Fruit fly (Drosophila melanogaster): ENCODE data around the gene peb.

The peb gene

DNA sequence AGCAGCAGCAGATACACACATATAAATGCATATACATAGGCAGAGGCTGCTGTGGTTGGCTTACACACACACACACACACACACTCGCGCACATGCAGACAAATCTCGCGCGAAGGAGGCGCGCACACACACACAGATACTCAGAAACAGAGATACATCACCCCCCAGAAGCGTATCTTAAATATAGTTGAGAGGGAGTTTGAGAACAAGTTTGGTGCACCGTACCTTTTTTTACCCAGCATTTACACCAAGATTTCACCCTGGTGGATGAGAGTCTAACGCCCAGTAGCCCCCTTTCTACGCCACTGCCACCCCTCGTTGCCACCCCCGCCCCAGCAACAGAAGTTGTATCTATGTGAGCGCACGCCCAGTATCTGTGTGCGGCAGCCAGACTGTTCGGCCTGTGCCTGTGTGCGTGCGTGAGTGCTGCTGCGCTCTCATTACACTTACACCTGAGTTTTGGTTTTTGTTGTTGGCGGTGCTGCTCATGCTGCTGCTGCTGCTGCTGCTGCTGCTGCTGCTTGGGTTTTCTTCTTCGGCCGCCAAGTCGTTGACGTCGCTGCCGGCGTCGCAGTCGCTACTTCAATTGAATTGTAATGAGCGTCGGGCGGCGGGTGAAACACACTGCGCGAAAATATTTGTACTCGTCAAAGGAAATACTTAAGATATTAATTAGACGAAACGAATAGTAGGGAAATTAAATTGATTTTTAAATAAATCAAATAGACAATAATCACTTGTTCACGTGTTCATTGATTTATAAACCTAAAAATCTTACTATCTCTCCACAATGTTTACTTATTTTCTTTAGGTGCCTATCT, 27.2 kb upstream of the peb start (continued):
- TF ChIP-seq esn (GFP tag; optimal IDR thresholded peaks at IDR 0.05) (peak; percentile 66), Eip75B (GFP tag; optimal IDR thresholded peaks at IDR 0.05) (peak; percentile 60), Lpt (GFP tag; optimal IDR thresholded peaks at IDR 0.05) (peak; percentile 86), acj6 (GFP tag; optimal IDR thresholded peaks at IDR 0.05) (peak; percentile 90), Ets21C (GFP tag; optimal IDR thresholded peaks at IDR 0.05) (peak; percentile 79), CG4318 (GFP tag; optimal IDR thresholded peaks at IDR 0.05) (peak; percentile 93), CG8119 (GFP tag; IDR thresholded peaks at IDR 0.05) (peak; percentile 91), CG9139 (GFP tag; optimal IDR thresholded peaks at IDR 0.05) (peak; percentile 86), CG32006 (GFP tag; optimal IDR thresholded peaks at IDR 0.05) (peak; percentile 93), CG7368 (GFP tag; optimal IDR thresholded peaks at IDR 0.05) (peak; percentile 96)

DNA sequence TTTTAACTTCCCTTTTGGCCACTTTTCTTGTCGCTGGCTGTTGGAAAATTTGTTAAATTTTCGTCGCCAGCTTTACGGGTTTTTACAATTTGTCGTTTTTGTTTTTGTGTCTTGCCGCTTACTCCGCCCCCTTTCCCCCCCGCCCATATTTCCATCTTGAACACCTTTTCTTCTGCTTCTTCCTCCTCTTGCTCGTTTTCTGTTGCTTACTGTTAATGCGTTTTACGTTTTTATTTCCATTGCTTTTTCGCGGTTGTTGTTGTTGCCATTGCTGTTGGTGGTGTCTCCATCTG, 26.6 kb upstream of the peb start:
- no peak for TF ChIP-seq eg (GFP tag; IDR thresholded peaks at IDR 0.05)
- TF ChIP-seq Eip93F (GFP tag; optimal IDR thresholded peaks at IDR 0.05), result no peak
- no peak for TF ChIP-seq Eip78C (GFP tag)
- TF ChIP-seq acj6 (GFP tag; optimal IDR thresholded peaks at IDR 0.05), result peak; percentile 2

DNA sequence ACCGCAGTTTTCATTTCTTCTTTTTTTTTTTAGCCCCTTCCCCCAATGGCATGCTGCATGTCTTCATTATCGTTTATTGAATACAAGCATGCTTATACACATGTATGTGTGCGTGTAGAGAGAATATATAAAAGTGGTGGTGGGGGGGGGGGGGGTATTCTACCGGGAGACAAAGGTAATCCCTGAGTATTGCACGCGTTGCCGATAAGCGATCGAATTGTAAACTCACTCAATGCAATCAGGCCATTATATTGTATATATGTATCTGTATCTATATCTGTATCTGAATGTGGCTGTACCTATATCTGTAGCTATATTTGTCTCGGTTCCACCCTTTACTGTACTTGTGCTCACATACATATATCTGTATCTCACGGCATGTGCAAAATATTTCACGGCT, 25.1 kb upstream of the peb start:
- TF ChIP-seq CG31627 (GFP tag; optimal IDR thresholded peaks at IDR 0.05) (no peak), CG3919 (GFP tag; optimal IDR thresholded peaks at IDR 0.05) (no peak), CG8319 (GFP tag; optimal IDR thresholded peaks at IDR 0.05) (no peak), fd59A (GFP tag; optimal IDR thresholded peaks at IDR 0.05) (no peak), svp (GFP tag) (peak; percentile 56), Sox14 (GFP tag; optimal IDR thresholded peaks at IDR 0.05) (peak; percentile 45)

DNA sequence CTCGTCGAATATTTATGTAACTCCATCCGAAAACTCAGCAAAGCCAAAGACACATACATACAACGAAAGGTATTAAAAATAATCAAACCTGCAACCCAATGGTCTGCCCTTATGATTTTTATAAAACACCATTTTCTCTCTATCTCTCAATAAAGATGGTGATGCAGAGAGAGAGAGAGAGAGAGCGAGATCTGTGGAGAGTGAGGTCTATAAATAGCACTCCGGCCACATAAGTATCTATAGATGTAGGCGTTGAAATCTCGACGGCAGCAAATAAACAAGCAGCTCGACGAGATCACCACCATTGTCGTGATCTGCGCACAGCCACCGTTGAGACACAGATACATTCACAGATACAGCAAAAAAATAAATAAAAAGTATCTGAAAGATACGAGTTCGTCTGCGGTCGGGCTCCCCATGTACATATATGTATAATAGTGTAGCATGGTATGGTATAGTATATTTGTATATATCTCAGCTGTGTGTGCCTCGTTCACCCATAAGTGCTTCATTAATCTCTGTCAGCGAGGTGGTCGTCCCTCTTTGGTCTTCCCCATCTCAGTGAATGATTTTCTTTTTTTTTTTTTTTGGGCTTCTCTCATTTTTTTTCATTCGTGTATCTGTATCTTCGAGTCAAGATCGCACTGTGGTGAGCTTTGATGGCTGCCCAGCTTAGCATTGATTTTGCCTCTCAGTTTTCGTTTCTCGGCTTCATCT, 20.7 kb upstream of the peb start:
- TF ChIP-seq CG15336 (GFP tag; IDR thresholded peaks at IDR 0.05) (0 out of 2 replicates have a peak, but pooled peaks have one; percentile 16), CG6854 (GFP tag; optimal IDR thresholded peaks at IDR 0.05) (no peak), Eip75B (GFP tag; optimal IDR thresholded peaks at IDR 0.05) (no peak), CG6808 (GFP tag; optimal IDR thresholded peaks at IDR 0.05) (peak; percentile 23), fkh (GFP tag; optimal IDR thresholded peaks at IDR 0.05) (peak; percentile 79), svp (GFP tag) (peak; percentile 77), Sox15 (GFP tag; optimal IDR thresholded peaks at IDR 0.05) (no peak), CG1621 (tag; optimal IDR thresholded peaks at IDR 0.05) (peak; percentile 7), CG9139 (GFP tag; optimal IDR thresholded peaks at IDR 0.05) (no peak), CG6163 (GFP tag; IDR thresholded peaks at IDR 0.05) (0 out of 3 replicates have a peak, but pooled peaks have one; percentile 37), Eip78C (GFP tag) (peak; percentile 32), ss (GFP tag; optimal IDR thresholded peaks at IDR 0.05) (peak; percentile 28 to 64)

DNA sequence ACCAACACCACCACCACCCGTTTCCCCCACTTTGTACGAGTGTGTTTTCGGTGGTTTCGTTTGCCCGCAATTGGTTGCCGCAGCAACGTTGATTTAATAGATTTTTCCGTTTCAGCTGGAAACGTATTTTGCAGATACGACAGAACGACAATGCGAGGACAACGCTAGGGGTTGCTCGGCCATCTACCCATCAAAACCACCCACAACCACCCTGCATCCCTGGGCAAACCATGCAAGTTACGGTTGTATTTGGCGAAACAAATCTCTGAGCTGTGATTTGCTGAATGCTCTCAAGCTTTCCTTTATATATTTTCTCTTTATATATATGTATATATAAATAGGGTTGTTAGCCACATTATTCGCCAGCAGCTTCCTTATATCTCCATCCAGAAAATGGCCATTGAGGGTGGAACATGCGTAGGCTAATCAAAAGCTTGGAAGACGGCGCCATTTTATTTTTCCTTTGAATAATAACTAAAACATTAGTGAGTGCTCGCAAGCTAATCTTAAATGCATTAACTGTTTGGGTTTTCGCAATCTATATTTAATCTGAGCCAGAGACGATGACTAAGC, 17.4 kb upstream of the peb start:
- TF ChIP-seq CG34406 (GFP tag; optimal IDR thresholded peaks at IDR 0.05), result no peak
- TF ChIP-seq Hr38 (GFP tag; optimal IDR thresholded peaks at IDR 0.05), result no peak
- TF ChIP-seq Eip93F (GFP tag; optimal IDR thresholded peaks at IDR 0.05), result no peak
- no peak for TF ChIP-seq Smox (GFP tag; optimal IDR thresholded peaks at IDR 0.05)
- no peak for TF ChIP-seq OdsH (GFP tag; optimal IDR thresholded peaks at IDR 0.05)
- TF ChIP-seq lz (GFP tag; optimal IDR thresholded peaks at IDR 0.05), result no peak
- TF ChIP-seq fd85E (GFP tag; optimal IDR thresholded peaks at IDR 0.05), result no peak
- TF ChIP-seq CG8632 (GFP tag; optimal IDR thresholded peaks at IDR 0.05), result no peak
- TF ChIP-seq CG10631 (GFP tag; optimal IDR thresholded peaks at IDR 0.05), result no peak
- no peak for TF ChIP-seq dsx (GFP tag; optimal IDR thresholded peaks at IDR 0.05; ENCODE audit: poor library complexity, severe bottlenecking)
- TF ChIP-seq CG8119 (GFP tag; IDR thresholded peaks at IDR 0.05), result no peak
- no peak for TF ChIP-seq net (GFP tag; optimal IDR thresholded peaks at IDR 0.05)
- no peak for TF ChIP-seq CG31627 (GFP tag; optimal IDR thresholded peaks at IDR 0.05)
- no peak for TF ChIP-seq Ets21C (GFP tag; optimal IDR thresholded peaks at IDR 0.05)
- no peak for TF ChIP-seq Sox14 (GFP tag; optimal IDR thresholded peaks at IDR 0.05)

Data from whole organism, prepupa.